Worm (Caenorhabditis elegans) whole organism, young adult: Measurements from ENCODE around the gene C10A4.9.

Experiments
- dpl-1 ChIP-seq: fragments of 150-350 bp; optimal IDR thresholded peaks from 2 replicates; lab custom pipeline; 2014; ENCODE audit warnings: missing biosample characterization, missing genetic modification reagents, missing genetic modification characterization
- lir-1 ChIP-seq: fragments of 200-800 bp; sonication (Bioruptor generic); conservative IDR thresholded peaks from 2 replicates; pipeline ENCODE4 v1.3.6; 2022; ENCODE audit warnings: missing genetic modification reagents, missing genetic modification characterization, missing compliant biosample characterization
- nfya-1 ChIP-seq: sonication (generic microtip); optimal IDR thresholded peaks from 2 replicates; lab custom pipeline; 2017; ENCODE audit warnings: antibody characterized with exemption, missing compliant biosample characterization, missing genetic modification characterization, borderline replicate concordance; ENCODE audit not compliant: insufficient read depth
- sea-2 ChIP-seq: fragments of 200-800 bp; sonication (Bioruptor generic); IDR thresholded peaks from 2 replicates; pipeline ENCODE4 v1.3.6; 2022; ENCODE audit warnings: missing genetic modification characterization, missing compliant biosample characterization

- no peak for TF ChIP-seq lir-1 (GFP tag; lab: Robert Waterston, UW)
- TF ChIP-seq dpl-1, result no peak
- TF ChIP-seq nfya-1, result no peak
- TF ChIP-seq sea-2, result no peak
Measured at ce11 chrX:7457154-7457674, 36.5 kb downstream of the C10A4.9 start.
